Worm (Caenorhabditis elegans): ENCODE data around the gene tbc-11.

tbc-11 gene

DNA sequence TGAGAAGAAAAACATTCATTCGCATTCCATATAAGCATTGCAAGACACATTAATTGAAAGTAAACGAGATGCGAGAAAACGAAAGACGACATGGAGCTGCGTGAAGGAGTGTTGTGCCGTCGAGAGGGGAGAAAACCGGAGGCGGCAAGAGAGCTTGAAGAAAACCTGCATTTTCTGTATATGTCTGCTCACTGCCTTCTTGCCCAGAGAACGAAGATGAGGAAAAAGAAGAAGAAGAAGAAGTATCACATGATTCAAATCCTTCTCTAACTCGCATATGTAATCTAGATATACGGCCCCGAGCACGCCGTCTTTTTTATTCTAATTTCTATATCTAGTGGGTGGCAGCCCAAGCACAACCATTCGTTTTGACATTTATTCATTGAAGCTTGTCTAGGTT, 14.4 kb upstream of the tbc-11 start (continued):
- TF ChIP-seq C16A3.4 (tag; optimal IDR thresholded peaks at IDR 0.05) (no peak), nhr-90 (tag; optimal IDR thresholded peaks at IDR 0.05; ENCODE audit: poor library complexity) (no peak), nhr-85 (tag) (no peak), nhr-76 (tag; optimal IDR thresholded peaks at IDR 0.05) (no peak), mep-1 (tag; optimal IDR thresholded peaks at IDR 0.05) (no peak), fos-1 (tag; optimal IDR thresholded peaks at IDR 0.05) (no peak), nhr-28 (tag; optimal IDR thresholded peaks at IDR 0.05) (no peak), pag-3 (tag; optimal IDR thresholded peaks at IDR 0.05; ENCODE audit: borderline replicate concordance, insufficient read depth) (no peak), ztf-11 (tag; optimal IDR thresholded peaks at IDR 0.05) (no peak), pqm-1 (tag; optimal IDR thresholded peaks at IDR 0.05) (no peak), lin-14 (GFP tag; optimal IDR thresholded peaks at IDR 0.05) (peak; percentile 79), F16B12.6 (tag; optimal IDR thresholded peaks at IDR 0.05) (no peak), efl-1 (optimal IDR thresholded peaks at IDR 0.05) (no peak), efl-1 (GFP tag; optimal IDR thresholded peaks at IDR 0.05 in 1 of 2) (peak in 1 of 2 experiments; percentile 43), grh-1 (GFP tag; IDR thresholded peaks at IDR 0.05) (no peak), aha-1 (tag; optimal IDR thresholded peaks at IDR 0.05) (no peak), alr-1 (tag; optimal IDR thresholded peaks at IDR 0.05; ENCODE audit: borderline replicate concordance) (no peak), nhr-237 (tag; optimal IDR thresholded peaks at IDR 0.05) (no peak), sox-4 (tag; optimal IDR thresholded peaks at IDR 0.05) (no peak), lir-3 (tag; optimal IDR thresholded peaks at IDR 0.05; ENCODE audit: poor library complexity) (no peak), elt-2 (tag; optimal IDR thresholded peaks at IDR 0.05) (no peak), nhr-11 (tag; optimal IDR thresholded peaks at IDR 0.05) (no peak), unc-98 (GFP tag; IDR thresholded peaks at IDR 0.05) (no peak), ceh-88 (GFP tag; IDR thresholded peaks at IDR 0.05) (no peak)

ce11 chrX:912564-912963, 12.2 kb upstream of the tbc-11 start:
- TF ChIP-seq egl-27 (tag; optimal IDR thresholded peaks at IDR 0.05) (no peak), nhr-85 (tag) (peak; percentile 18), pax-3 (tag; optimal IDR thresholded peaks at IDR 0.05) (peak; percentile 1), lin-39 (tag; optimal IDR thresholded peaks at IDR 0.05) (no peak), lin-14 (GFP tag; optimal IDR thresholded peaks at IDR 0.05) (peak; percentile 43), hlh-17 (GFP tag; optimal IDR thresholded peaks at IDR 0.05; ENCODE audit: borderline replicate concordance) (no peak), nhr-47 (tag; optimal IDR thresholded peaks at IDR 0.05) (peak; percentile 21), nhr-71 (tag; optimal IDR thresholded peaks at IDR 0.05) (peak; percentile 31), mab-9 (GFP tag; IDR thresholded peaks at IDR 0.05) (no peak), irx-1 (tag; optimal IDR thresholded peaks at IDR 0.05) (no peak), ets-5 (GFP tag; IDR thresholded peaks at IDR 0.05) (no peak), fkh-8 (tag; optimal IDR thresholded peaks at IDR 0.05) (peak; percentile 65)

- no peak for TF ChIP-seq isw-1 (GFP tag; IDR thresholded peaks at IDR 0.05)
- TF ChIP-seq elt-3 (tag; optimal IDR thresholded peaks at IDR 0.05): no peak
- TF ChIP-seq lin-13 (GFP tag; optimal IDR thresholded peaks at IDR 0.05): no peak
- no peak for TF ChIP-seq sptf-1 (tag; optimal IDR thresholded peaks at IDR 0.05)
- no peak for TF ChIP-seq nhr-237 (tag; optimal IDR thresholded peaks at IDR 0.05)
- TF ChIP-seq lin-35 (GFP tag; optimal IDR thresholded peaks at IDR 0.05): no peak
- TF ChIP-seq nhr-11 (tag; optimal IDR thresholded peaks at IDR 0.05): no peak
- no peak for TF ChIP-seq Y116A8C.19 (tag; optimal IDR thresholded peaks at IDR 0.05; ENCODE audit: borderline replicate concordance)
- no peak for TF ChIP-seq nhr-19 (GFP tag; conservative IDR thresholded peaks at IDR 0.05)
- TF ChIP-seq fkh-8 (tag; optimal IDR thresholded peaks at IDR 0.05): no peak
- no peak for TF ChIP-seq C16A3.4 (tag; optimal IDR thresholded peaks at IDR 0.05)
- no peak for TF ChIP-seq pag-3 (tag; optimal IDR thresholded peaks at IDR 0.05; ENCODE audit: borderline replicate concordance, insufficient read depth)
- no peak for TF ChIP-seq vab-15 (tag; optimal IDR thresholded peaks at IDR 0.05)
- no peak for TF ChIP-seq unc-30 (tag; optimal IDR thresholded peaks at IDR 0.05)
- no peak for TF ChIP-seq C04F5.9 (tag; optimal IDR thresholded peaks at IDR 0.05)
- TF ChIP-seq aha-1 (tag; optimal IDR thresholded peaks at IDR 0.05): no peak
- TF ChIP-seq dpl-1 (GFP tag; optimal IDR thresholded peaks at IDR 0.05): no peak
- no peak for TF ChIP-seq fkh-4 (tag; optimal IDR thresholded peaks at IDR 0.05; ENCODE audit: borderline replicate concordance)
Measured at ce11 chrX:912990-913389, 11.8 kb upstream of the tbc-11 start, which contains the start of gene F35H12.6. Gene F35H12.6 (plus strand): TSS chrX:913290.
